Worm (Caenorhabditis elegans) whole organism, early embryonic: ENCODE measurements around the gene ZK930.2.

Experiments
- B0310.2 ChIP-seq: sonication (generic microtip); optimal IDR thresholded peaks from 2 replicates; lab custom pipeline; 2016; ENCODE audit warnings: mild to moderate bottlenecking, missing genetic modification characterization, missing compliant biosample characterization
- aly-1 ChIP-seq: sonication (generic microtip); optimal IDR thresholded peaks from 2 replicates; lab custom pipeline; 2016; ENCODE audit warnings: missing genetic modification characterization, missing compliant biosample characterization
- ama-1 ChIP-seq: fragments of 150-350 bp; optimal IDR thresholded peaks from 2 replicates; lab custom pipeline; 2014
- ceh-13 ChIP-seq: fragments of 200-800 bp; sonication (Bioruptor generic); optimal IDR thresholded peaks from 2 replicates; lab custom pipeline; 2018; ENCODE audit warnings: mild to moderate bottlenecking, missing genetic modification characterization, missing compliant biosample characterization
- ceh-36 ChIP-seq: sonication (generic microtip); optimal IDR thresholded peaks from 2 replicates; lab custom pipeline; 2016; ENCODE audit warnings: missing genetic modification characterization, inconsistent platforms, missing compliant biosample characterization
- ets-7 ChIP-seq: sonication (generic microtip); optimal IDR thresholded peaks from 2 replicates; lab custom pipeline; 2016; ENCODE audit warnings: missing genotype, missing genetic modification characterization, missing compliant biosample characterization
- flt-1 ChIP-seq: fragments of 200-800 bp; sonication (Bioruptor generic); IDR thresholded peaks from 2 replicates; pipeline ENCODE4 v1.3.6; 2022; ENCODE audit warnings: missing genetic modification characterization, missing compliant biosample characterization
- hmbx-1 ChIP-seq: sonication (generic microtip); optimal IDR thresholded peaks from 2 replicates; lab custom pipeline; 2016; ENCODE audit warnings: mild to moderate bottlenecking, missing genetic modification characterization, missing compliant biosample characterization
- hnd-1 ChIP-seq: sonication (generic microtip); optimal IDR thresholded peaks from 2 replicates; lab custom pipeline; 2016; ENCODE audit warnings: missing genetic modification characterization, missing compliant biosample characterization
- pes-1 ChIP-seq: fragments of 200-800 bp; sonication (Bioruptor generic); IDR thresholded peaks from 2 replicates; pipeline ENCODE4 v1.3.6; 2022; ENCODE audit warnings: missing genetic modification reagents, missing genetic modification characterization, missing compliant biosample characterization
- scrt-1 ChIP-seq: fragments of 200-800 bp; sonication (Bioruptor generic); IDR thresholded peaks from 2 replicates; pipeline ENCODE4 v1.3.6; 2022; ENCODE audit warnings: missing genetic modification characterization, missing compliant biosample characterization
- sea-1 ChIP-seq: fragments of 200-800 bp; sonication (Bioruptor generic); conservative IDR thresholded peaks from 2 replicates; pipeline ENCODE4 v1.3.6; 2022; ENCODE audit warnings: missing genetic modification characterization, missing compliant biosample characterization
- tbx-37 ChIP-seq: fragments of 200-800 bp; sonication (Bioruptor generic); conservative IDR thresholded peaks from 2 replicates; pipeline ENCODE4 v1.3.6; 2022; ENCODE audit warnings: missing genetic modification reagents, missing genetic modification characterization, missing compliant biosample characterization
- tra-4 ChIP-seq: sonication (generic microtip); optimal IDR thresholded peaks from 2 replicates; lab custom pipeline; 2017; ENCODE audit warnings: missing genetic modification characterization, missing compliant biosample characterization

- TF ChIP-seq ama-1 (lab: Kevin White, UChicago) (no peak), B0310.2 (no peak), tra-4 (tag; lab: Kevin White, UChicago) (no peak), ceh-36 (tag; lab: Kevin White, UChicago) (no peak), aly-1 (tag; lab: Kevin White, UChicago) (no peak), hnd-1 (no peak), sea-1 (GFP tag; lab: Robert Waterston, UW) (no peak), ceh-13 (no peak), pes-1 (GFP tag; lab: Robert Waterston, UW) (no peak), ets-7 (tag; lab: Kevin White, UChicago) (no peak), tbx-37 (GFP tag; lab: Robert Waterston, UW) (no peak), scrt-1 (GFP tag; lab: Robert Waterston, UW) (no peak), flt-1 (no peak), hmbx-1 (no peak)
Observed at ce11 chrII:11841653-11842052, 51.6 kb downstream of the ZK930.2 start.
